Fruit fly (Drosophila melanogaster) whole organism: ENCODE measurements around the gene Hel25E.

ENCODE experiments used
- CG8478 ChIP-seq: fragments of >200 bp; optimal IDR thresholded peaks from 2 replicates; lab custom pipeline; 2018; ENCODE audit warnings: inconsistent platforms
- Dll ChIP-seq: fragments of >200 bp; optimal IDR thresholded peaks from 2 replicates; lab custom pipeline; 2017
- EcR ChIP-seq, 2 experiments: fragments of >200 bp; optimal IDR thresholded peaks; 2 replicates each; lab custom pipeline; 2017; ENCODE audit warnings: missing biosample characterization in 2 of 2, missing genetic modification characterization in 2 of 2, missing genetic modification reagents in 2 of 2
- pan ChIP-seq: fragments of >200 bp; optimal IDR thresholded peaks from 2 replicates; lab custom pipeline; 2017
- psq ChIP-seq: fragments of >200 bp; optimal IDR thresholded peaks from 2 replicates; lab custom pipeline; 2017
- usp ChIP-seq: fragments of >200 bp; optimal IDR thresholded peaks from 2 replicates; lab custom pipeline; 2017; ENCODE audit warnings: missing biosample characterization, missing genetic modification characterization, mixed read lengths

Gene Hel25E

DNA sequence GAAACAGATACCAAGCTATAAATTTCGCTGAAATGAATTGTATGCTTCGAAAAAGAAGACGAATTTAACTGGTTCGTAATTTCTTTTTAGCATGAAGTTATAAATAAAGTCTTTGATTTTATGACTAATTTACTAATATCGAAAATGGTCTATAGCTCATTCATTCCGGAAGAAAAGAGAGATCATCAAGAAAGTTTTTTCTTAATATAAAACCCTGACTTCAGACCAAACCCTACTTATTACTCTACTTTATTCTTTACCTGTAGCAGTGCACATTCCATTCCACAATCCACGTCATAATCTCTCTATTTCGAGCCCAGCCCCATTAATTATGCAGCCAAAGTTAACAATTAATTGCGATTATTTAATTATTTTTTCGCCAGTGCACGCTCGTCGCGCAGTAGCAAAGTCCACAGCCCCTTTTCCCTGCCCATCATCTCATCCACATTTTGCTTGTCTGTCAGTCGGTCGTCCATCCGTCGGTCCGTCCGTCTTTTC, 48.2 kb downstream of the Hel25E start:
- TF ChIP-seq CG8478 (lab: Kevin White, UChicago) (no peak), psq (lab: Kevin White, UChicago) (no peak), EcR (GFP tag; optimal IDR thresholded peaks at IDR 0.05; lab: Kevin White, UChicago) (no peak), pan (no peak), usp (GFP tag; lab: Kevin White, UChicago) (no peak), Dll (lab: Kevin White, UChicago) (no peak)

DNA sequence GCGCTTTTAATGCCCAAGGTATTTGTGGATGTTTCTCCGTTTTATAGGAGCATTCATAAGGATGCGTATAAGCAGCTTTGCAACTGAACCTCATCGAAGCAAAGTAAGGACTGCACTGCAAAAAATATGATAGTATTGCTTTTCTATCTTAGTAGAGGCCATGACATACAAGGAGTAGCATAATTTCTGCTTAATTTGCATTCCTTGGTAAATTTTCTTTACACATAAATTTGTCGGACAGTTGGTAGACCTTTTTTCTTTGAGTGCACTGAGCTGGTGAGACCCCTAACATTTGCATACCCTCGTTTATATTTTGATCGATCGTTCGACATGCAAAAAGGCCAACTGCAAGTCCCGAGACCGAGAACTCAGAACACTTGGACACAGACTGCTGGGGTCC, 49.2 kb downstream of the Hel25E start:
- TF ChIP-seq CG8478 (lab: Kevin White, UChicago) (no peak), Dll (lab: Kevin White, UChicago) (no peak), psq (lab: Kevin White, UChicago) (no peak), EcR (GFP tag; optimal IDR thresholded peaks at IDR 0.05; lab: Kevin White, UChicago) (no peak), pan (no peak), usp (GFP tag; lab: Kevin White, UChicago) (no peak)

DNA sequence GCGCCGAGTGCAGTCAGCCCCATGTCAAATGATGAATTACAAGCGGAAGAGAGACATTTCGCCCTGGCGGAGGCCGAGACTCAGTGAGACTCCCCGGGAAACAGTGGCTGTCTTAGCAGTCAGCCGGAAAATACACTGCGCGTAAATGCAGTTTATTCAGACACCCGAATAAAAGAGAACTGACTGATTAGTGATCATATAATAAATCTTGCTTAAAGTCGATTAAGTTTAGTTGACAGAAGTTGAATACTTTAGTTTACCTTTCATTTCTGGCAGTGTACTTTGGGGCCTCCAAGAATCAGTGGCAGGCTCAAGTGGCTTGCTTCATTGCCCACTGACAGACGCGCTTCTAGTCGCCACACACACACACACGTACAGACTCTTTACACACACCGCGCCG, 50.9 kb downstream of the Hel25E start:
- TF ChIP-seq usp (GFP tag; lab: Kevin White, UChicago) (no peak), Dll (lab: Kevin White, UChicago) (no peak), CG8478 (lab: Kevin White, UChicago) (no peak), EcR (GFP tag; optimal IDR thresholded peaks at IDR 0.05; lab: Kevin White, UChicago) (no peak), psq (lab: Kevin White, UChicago) (no peak), pan (no peak)

DNA sequence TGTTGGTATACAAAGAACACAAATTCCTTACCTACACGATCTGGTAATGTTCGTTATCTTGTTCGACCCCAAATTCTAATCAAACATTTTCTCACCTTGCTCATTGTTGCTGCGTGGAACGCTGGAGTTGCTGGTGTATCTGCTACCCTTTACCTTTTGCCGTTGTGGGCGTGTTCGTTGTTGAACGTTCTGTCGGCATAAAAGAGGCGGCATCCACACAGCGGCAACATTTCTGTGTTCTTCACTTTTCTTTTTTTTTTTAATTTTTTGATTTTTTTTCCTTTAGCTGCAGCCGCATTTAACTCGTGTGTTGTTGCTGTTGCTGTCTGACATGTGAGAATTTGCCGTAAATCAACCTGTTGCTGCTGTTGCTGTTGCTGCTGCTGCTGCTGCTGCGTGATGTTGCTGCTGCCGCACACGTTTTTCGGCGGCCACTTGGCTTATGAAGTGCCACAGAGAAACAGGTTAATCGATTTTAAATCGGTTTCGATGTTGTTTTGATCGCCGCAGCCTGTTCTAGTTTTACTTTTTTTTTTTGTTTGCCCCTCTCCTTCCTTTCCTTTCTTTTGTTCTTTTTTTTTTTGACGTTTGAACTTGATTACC, 52.3 kb downstream of the Hel25E start:
- TF ChIP-seq usp (GFP tag; lab: Kevin White, UChicago) (no peak), CG8478 (lab: Kevin White, UChicago) (no peak), psq (lab: Kevin White, UChicago) (no peak), EcR (GFP tag; optimal IDR thresholded peaks at IDR 0.05; lab: Kevin White, UChicago) (no peak), pan (no peak), Dll (lab: Kevin White, UChicago) (no peak)
